Worm (Caenorhabditis elegans) whole organism, early embryonic: ENCODE measurements around the gene T26H5.10.

Experiments
- F13C5.2 ChIP-seq: sonication (generic microtip); optimal IDR thresholded peaks from 2 replicates; lab custom pipeline; 2017; ENCODE audit warnings: mild to moderate bottlenecking, missing genetic modification characterization, inconsistent platforms, missing compliant biosample characterization
- ama-1 ChIP-seq: fragments of 150-350 bp; optimal IDR thresholded peaks from 2 replicates; lab custom pipeline; 2014
- ceh-36 ChIP-seq: sonication (generic microtip); optimal IDR thresholded peaks from 2 replicates; lab custom pipeline; 2016; ENCODE audit warnings: missing genetic modification characterization, inconsistent platforms, missing compliant biosample characterization
- ets-7 ChIP-seq: sonication (generic microtip); optimal IDR thresholded peaks from 2 replicates; lab custom pipeline; 2016; ENCODE audit warnings: missing genotype, missing genetic modification characterization, missing compliant biosample characterization
- flt-1 ChIP-seq: fragments of 200-800 bp; sonication (Bioruptor generic); IDR thresholded peaks from 2 replicates; pipeline ENCODE4 v1.3.6; 2022; ENCODE audit warnings: missing genetic modification characterization, missing compliant biosample characterization
- hmbx-1 ChIP-seq: sonication (generic microtip); optimal IDR thresholded peaks from 2 replicates; lab custom pipeline; 2016; ENCODE audit warnings: mild to moderate bottlenecking, missing genetic modification characterization, missing compliant biosample characterization
- hmg-4 ChIP-seq: fragments of 200-800 bp; sonication (Bioruptor generic); optimal IDR thresholded peaks from 2 replicates; lab custom pipeline; 2018; ENCODE audit warnings: mild to moderate bottlenecking, missing genetic modification characterization, missing compliant biosample characterization
- hnd-1 ChIP-seq: sonication (generic microtip); optimal IDR thresholded peaks from 2 replicates; lab custom pipeline; 2016; ENCODE audit warnings: missing genetic modification characterization, missing compliant biosample characterization
- pes-1 ChIP-seq: fragments of 200-800 bp; sonication (Bioruptor generic); IDR thresholded peaks from 2 replicates; pipeline ENCODE4 v1.3.6; 2022; ENCODE audit warnings: missing genetic modification reagents, missing genetic modification characterization, missing compliant biosample characterization
- tbx-37 ChIP-seq: fragments of 200-800 bp; sonication (Bioruptor generic); conservative IDR thresholded peaks from 2 replicates; pipeline ENCODE4 v1.3.6; 2022; ENCODE audit warnings: missing genetic modification reagents, missing genetic modification characterization, missing compliant biosample characterization

DNA sequence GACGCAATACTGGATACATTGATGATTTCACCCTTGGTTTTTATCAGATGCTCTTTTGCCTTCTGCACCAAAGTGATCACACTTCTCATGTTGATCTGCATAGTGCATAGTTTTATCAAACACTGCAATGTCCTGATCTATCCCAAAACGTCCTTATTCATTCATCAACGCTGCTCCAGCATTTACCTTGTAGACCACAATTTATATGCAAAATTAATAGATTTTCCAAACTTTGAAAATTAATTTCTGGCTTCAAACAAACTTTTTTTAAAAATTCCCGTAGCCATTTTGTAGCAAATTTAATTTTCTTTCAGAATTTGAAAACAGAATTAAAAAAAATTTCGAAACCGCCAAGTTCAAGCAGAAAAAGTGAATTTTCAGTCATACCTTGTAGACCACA lies 40.9 kb upstream of the T26H5.10 start, which contains the start of gene C06B8.3:
- no peak for TF ChIP-seq ama-1 (lab: Kevin White, UChicago)
- TF ChIP-seq tbx-37 = no peak
- TF ChIP-seq hnd-1 (tag; lab: Kevin White, UChicago) = no peak
- no peak for TF ChIP-seq pes-1 (GFP tag; lab: Robert Waterston, UW)
- TF ChIP-seq F13C5.2 = no peak
- no peak for TF ChIP-seq hmbx-1
- TF ChIP-seq ceh-36 (tag; lab: Kevin White, UChicago) = no peak
- no peak for TF ChIP-seq flt-1 (GFP tag; lab: Robert Waterston, UW)
- no peak for TF ChIP-seq hmg-4 (GFP tag; lab: Kevin White, UChicago)
- TF ChIP-seq ets-7 = no peak
